Fruit fly (Drosophila melanogaster) whole organism, embryonic: ENCODE data around the gene CG7551.

Experiments used
- Antp ChIP-seq: fragments of 200-800 bp; sonication (Bioruptor generic); optimal IDR thresholded peaks from 3 replicates; lab custom pipeline; 2016; ENCODE audit warnings: missing biosample characterization, missing genetic modification characterization
- BEAF-32 ChIP-seq: fragments of 200-800 bp; sonication (Bioruptor generic); optimal IDR thresholded peaks from 3 replicates; lab custom pipeline; 2017; ENCODE audit warnings: missing biosample characterization, missing genetic modification characterization, mild to moderate bottlenecking, moderate library complexity, missing genetic modification reagents
- Bgb ChIP-seq: fragments of 200-800 bp; sonication (Bioruptor generic); IDR thresholded peaks from 2 replicates; pipeline ENCODE4 v1.3.6; 2022; ENCODE audit warnings: missing biosample characterization, missing genetic modification characterization; ENCODE audit not compliant: partially characterized antibody
- Blimp-1 ChIP-seq: fragments of 200-800 bp; sonication (Bioruptor generic); optimal IDR thresholded peaks from 3 replicates; lab custom pipeline; 2018; ENCODE audit warnings: missing biosample characterization, missing genetic modification characterization, mild to moderate bottlenecking, moderate library complexity, missing genetic modification reagents
- CG10979 ChIP-seq: fragments of 200-800 bp; sonication (Bioruptor generic); optimal IDR thresholded peaks from 2 replicates; lab custom pipeline; 2018; ENCODE audit warnings: missing biosample characterization, mild to moderate bottlenecking, missing genetic modification characterization, moderate library complexity
- CG11093 ChIP-seq: fragments of 200-800 bp; sonication (Bioruptor generic); IDR thresholded peaks from 3 replicates; pipeline ENCODE4 v1.3.6; 2022; ENCODE audit warnings: missing biosample characterization, missing genetic modification characterization
- CG12236 ChIP-seq: fragments of 200-800 bp; sonication (Bioruptor generic); optimal IDR thresholded peaks from 2 replicates; lab custom pipeline; 2016; ENCODE audit warnings: missing biosample characterization, missing genetic modification characterization
- CG16813 ChIP-seq: fragments of 200-800 bp; sonication (Bioruptor generic); IDR thresholded peaks from 3 replicates; pipeline ENCODE4 v1.3.6; 2022; ENCODE audit warnings: missing biosample characterization, missing genetic modification characterization; ENCODE audit not compliant: partially characterized antibody
- CG18262 ChIP-seq: fragments of 200-800 bp; optimal IDR thresholded peaks from 3 replicates; lab custom pipeline; 2019; ENCODE audit warnings: missing biosample characterization, mild to moderate bottlenecking, missing genetic modification characterization, moderate library complexity
- CG1832 ChIP-seq: fragments of 200-800 bp; sonication (Bioruptor generic); optimal IDR thresholded peaks from 2 replicates; lab custom pipeline; 2017; ENCODE audit warnings: missing biosample characterization, mild to moderate bottlenecking, missing genetic modification characterization, inconsistent platforms
- CG2889 ChIP-seq: fragments of 200-800 bp; sonication (Bioruptor generic); IDR thresholded peaks from 3 replicates; pipeline ENCODE4 v1.3.6; 2022; ENCODE audit warnings: missing biosample characterization, missing genetic modification characterization
- CG34376 ChIP-seq: fragments of 200-800 bp; sonication (Bioruptor generic); optimal IDR thresholded peaks from 2 replicates; lab custom pipeline; 2018; ENCODE audit warnings: missing biosample characterization, mild to moderate bottlenecking, missing genetic modification characterization
- CG6765 ChIP-seq: fragments of 200-800 bp; sonication (Bioruptor generic); optimal IDR thresholded peaks from 3 replicates; lab custom pipeline; 2017; ENCODE audit warnings: missing biosample characterization, mild to moderate bottlenecking, missing genetic modification characterization
- CHES-1-like ChIP-seq: fragments of 200-800 bp; sonication (Bioruptor generic); optimal IDR thresholded peaks from 2 replicates; lab custom pipeline; 2016; ENCODE audit warnings: missing biosample characterization, missing genetic modification characterization
- D19B ChIP-seq: fragments of 200-800 bp; sonication (Bioruptor generic); optimal IDR thresholded peaks from 2 replicates; lab custom pipeline; 2017; ENCODE audit warnings: missing biosample characterization, mild to moderate bottlenecking, missing genetic modification characterization
- Dek ChIP-seq: fragments of 200-800 bp; sonication (Bioruptor generic); optimal IDR thresholded peaks from 3 replicates; lab custom pipeline; 2019; ENCODE audit warnings: missing biosample characterization, mild to moderate bottlenecking, missing genetic modification characterization, moderate library complexity
- Dip2 ChIP-seq: fragments of 200-800 bp; sonication (Bioruptor generic); IDR thresholded peaks from 2 replicates; pipeline ENCODE4 v1.3.6; 2022; ENCODE audit warnings: missing biosample characterization, missing genetic modification characterization
- Dll ChIP-seq: fragments of 200-800 bp; sonication (Bioruptor generic); IDR thresholded peaks from 4 replicates; pipeline ENCODE4 v1.3.6; 2022; ENCODE audit warnings: missing biosample characterization, missing genetic modification characterization; ENCODE audit not compliant: partially characterized antibody
- Elba2 ChIP-seq: fragments of 200-800 bp; sonication (Bioruptor generic); optimal IDR thresholded peaks from 3 replicates; lab custom pipeline; 2016; ENCODE audit warnings: missing biosample characterization, missing genetic modification characterization
- GATAe ChIP-seq: fragments of 200-800 bp; sonication (Bioruptor generic); conservative IDR thresholded peaks from 2 replicates; pipeline ENCODE4 v1.3.6; 2022; ENCODE audit warnings: missing biosample characterization, missing genetic modification characterization
- HHEX ChIP-seq: fragments of 200-800 bp; sonication (Bioruptor generic); optimal IDR thresholded peaks from 3 replicates; lab custom pipeline; 2017; ENCODE audit warnings: missing biosample characterization, mild to moderate bottlenecking, missing genetic modification characterization, missing genetic modification reagents
- HmgD ChIP-seq: fragments of 200-800 bp; sonication (Bioruptor generic); optimal IDR thresholded peaks from 3 replicates; lab custom pipeline; 2016; ENCODE audit warnings: missing biosample characterization, missing genetic modification characterization
- Jarid2 ChIP-seq: fragments of 200-800 bp; sonication (Bioruptor generic); optimal IDR thresholded peaks from 3 replicates; lab custom pipeline; 2017; ENCODE audit warnings: mild to moderate bottlenecking, missing biosample characterization, missing genetic modification reagents, missing genetic modification characterization
- Lhr ChIP-seq: fragments of 200-800 bp; sonication (Bioruptor generic); optimal IDR thresholded peaks from 3 replicates; lab custom pipeline; 2017; ENCODE audit warnings: mild to moderate bottlenecking, missing biosample characterization, missing genetic modification reagents, missing genetic modification characterization
- Lpt ChIP-seq: fragments of >200 bp; optimal IDR thresholded peaks from 2 replicates; lab custom pipeline; 2018; ENCODE audit warnings: missing biosample characterization, missing genetic modification characterization
- Mad ChIP-seq: fragments of 200-800 bp; sonication (Bioruptor generic); optimal IDR thresholded peaks from 2 replicates; lab custom pipeline; 2016; ENCODE audit warnings: missing biosample characterization, missing genetic modification characterization
- NFAT ChIP-seq: fragments of 200-800 bp; sonication (Bioruptor generic); IDR thresholded peaks from 2 replicates; pipeline ENCODE4 v1.3.6; 2022; ENCODE audit warnings: missing biosample characterization, missing genetic modification characterization
- Rx ChIP-seq: fragments of 200-800 bp; sonication (Bioruptor generic); IDR thresholded peaks from 2 replicates; pipeline ENCODE4 v1.3.6; 2022; ENCODE audit warnings: missing biosample characterization, missing genetic modification characterization
- Scr ChIP-seq: fragments of 200-800 bp; sonication (Bioruptor generic); IDR thresholded peaks from 2 replicates; pipeline ENCODE4 v1.3.6; 2022; ENCODE audit warnings: missing biosample characterization, missing genetic modification characterization; ENCODE audit not compliant: partially characterized antibody
- Six4 ChIP-seq: fragments of 200-800 bp; sonication (Bioruptor generic); optimal IDR thresholded peaks from 2 replicates; lab custom pipeline; 2016; ENCODE audit warnings: missing biosample characterization, missing genetic modification characterization
- aop ChIP-seq: fragments of 200-800 bp; sonication (Bioruptor generic); IDR thresholded peaks from 2 replicates; pipeline ENCODE4 v1.3.6; 2022; ENCODE audit warnings: missing biosample characterization, missing genetic modification characterization
- ase ChIP-seq: fragments of 200-800 bp; sonication (Bioruptor generic); IDR thresholded peaks from 3 replicates; pipeline ENCODE4 v1.3.6; 2022; ENCODE audit warnings: missing biosample characterization, missing genetic modification characterization
- bcd ChIP-seq: fragments of 200-800 bp; sonication (Bioruptor generic); optimal IDR thresholded peaks from 2 replicates; lab custom pipeline; 2017; ENCODE audit warnings: missing biosample characterization, mild to moderate bottlenecking, missing genetic modification characterization
- cato ChIP-seq: fragments of 200-800 bp; sonication (Bioruptor generic); optimal IDR thresholded peaks from 2 replicates; lab custom pipeline; 2016; ENCODE audit warnings: missing biosample characterization, missing genetic modification characterization, borderline replicate concordance
- caup ChIP-seq: fragments of 200-800 bp; sonication (Bioruptor generic); optimal IDR thresholded peaks from 3 replicates; lab custom pipeline; 2017; ENCODE audit warnings: missing biosample characterization, mild to moderate bottlenecking, missing genetic modification characterization, moderate library complexity; ENCODE audit not compliant: severe bottlenecking
- ems ChIP-seq: fragments of 200-800 bp; sonication (Bioruptor generic); optimal IDR thresholded peaks from 3 replicates; lab custom pipeline; 2016; ENCODE audit warnings: missing biosample characterization, missing genetic modification characterization
- gcm2 ChIP-seq: fragments of 200-800 bp; sonication (Bioruptor generic); optimal IDR thresholded peaks from 2 replicates; lab custom pipeline; 2016; ENCODE audit warnings: missing biosample characterization, missing genetic modification characterization
- gsb-n ChIP-seq: fragments of 200-800 bp; sonication (Bioruptor generic); optimal IDR thresholded peaks from 3 replicates; lab custom pipeline; 2018; ENCODE audit warnings: missing biosample characterization, mild to moderate bottlenecking, missing genetic modification characterization
- insv ChIP-seq, 2 experiments: fragments of 200-800 bp; sonication (Bioruptor generic); optimal IDR thresholded peaks; 3 replicates each; lab custom pipeline; 2016 to 2018; ENCODE audit warnings: missing biosample characterization in 2 of 2, missing genetic modification characterization in 2 of 2
- lbe ChIP-seq: fragments of 200-800 bp; sonication (Bioruptor generic); optimal IDR thresholded peaks from 2 replicates; lab custom pipeline; 2016; ENCODE audit warnings: missing biosample characterization, mild to moderate bottlenecking, missing genetic modification characterization
- otp ChIP-seq: fragments of 200-800 bp; sonication (Bioruptor generic); IDR thresholded peaks from 3 replicates; pipeline ENCODE4, ENCODE4 v1.3.6; 2022; ENCODE audit warnings: missing biosample characterization, missing genetic modification characterization
- pan ChIP-seq, 4 experiments: fragments of >200 bp in 3 of 4; fragments of 200-800 bp in 1 of 4; sonication (Bioruptor generic) in 1 of 4; optimal IDR thresholded peaks in 3 of 4; IDR thresholded peaks in 1 of 4; 2 replicates each; pipeline versions ENCODE4 v1.3.6 to Lab custom; 2017 to 2022; ENCODE audit warnings: missing biosample characterization in 2 of 4, missing genetic modification characterization in 2 of 4, mixed read lengths in 1 of 4
- pb ChIP-seq: fragments of 200-800 bp; sonication (Bioruptor generic); optimal IDR thresholded peaks from 3 replicates; lab custom pipeline; 2016; ENCODE audit warnings: missing biosample characterization, missing genetic modification characterization
- row ChIP-seq: fragments of 200-800 bp; sonication (Bioruptor generic); IDR thresholded peaks from 3 replicates; pipeline ENCODE4 v1.3.6; 2022; ENCODE audit warnings: missing biosample characterization, missing genetic modification characterization
- run ChIP-seq: fragments of 200-800 bp; sonication (Bioruptor generic); optimal IDR thresholded peaks from 3 replicates; lab custom pipeline; 2018; ENCODE audit warnings: missing biosample characterization, mild to moderate bottlenecking, missing genetic modification characterization
- sim ChIP-seq: fragments of 200-800 bp; sonication (Bioruptor generic); IDR thresholded peaks from 2 replicates; pipeline ENCODE4 v1.3.6; 2022; ENCODE audit warnings: missing biosample characterization, missing genetic modification characterization
- sob ChIP-seq: fragments of 200-800 bp; sonication (Bioruptor generic); IDR thresholded peaks from 2 replicates; pipeline ENCODE4 v1.3.6; 2022; ENCODE audit warnings: missing biosample characterization, missing genetic modification characterization
- tna ChIP-seq: fragments of 200-800 bp; sonication (Bioruptor generic); IDR thresholded peaks from 2 replicates; pipeline ENCODE4 v1.3.6; 2022; ENCODE audit warnings: missing biosample characterization, missing genetic modification characterization; ENCODE audit not compliant: partially characterized antibody
- unpg ChIP-seq: fragments of 200-800 bp; sonication (Bioruptor generic); optimal IDR thresholded peaks from 3 replicates; lab custom pipeline; 2018; ENCODE audit warnings: missing biosample characterization, mild to moderate bottlenecking, missing genetic modification characterization, moderate library complexity

CG7551 gene

DNA sequence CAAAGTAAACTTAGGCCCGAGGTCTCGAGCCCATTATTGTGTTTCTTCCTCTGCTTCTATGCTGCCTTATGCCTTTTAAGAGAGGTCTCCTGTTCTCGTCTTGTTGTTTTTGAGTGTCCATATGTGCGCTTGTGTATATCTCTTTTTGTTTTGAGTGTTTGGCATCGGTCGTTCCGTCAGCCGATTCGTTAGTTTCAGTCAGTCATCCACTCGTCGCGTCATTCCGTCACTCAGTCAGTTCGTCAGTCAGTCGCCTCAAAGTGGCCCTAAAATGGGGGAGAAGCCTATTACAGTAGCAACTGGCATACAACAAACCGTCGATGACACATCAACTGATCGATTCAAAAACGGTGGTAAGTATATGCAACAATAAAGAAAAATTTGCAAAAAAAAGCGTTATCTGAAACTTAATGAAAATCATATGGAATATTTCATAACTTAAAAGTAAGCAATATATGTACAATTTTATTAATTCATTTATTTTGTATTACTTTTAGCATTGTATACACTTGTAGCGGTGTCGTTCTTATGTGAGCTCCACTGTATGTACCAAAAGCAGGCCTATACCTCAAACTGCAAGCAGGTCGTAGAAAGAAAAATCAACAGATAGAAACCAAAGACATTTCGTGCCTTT is 40.1 kb upstream of the CG7551 start (continued):
- TF ChIP-seq sim (GFP tag; lab: Robert Waterston, UW): peak; percentile 92
- no peak for TF ChIP-seq CG1832 (GFP tag; lab: Kevin White, UChicago)
- no peak for TF ChIP-seq gcm2 (GFP tag; lab: Kevin White, UChicago)
- peak; percentile 88 for TF ChIP-seq Dek (tag; lab: Kevin White, UChicago)
- no peak for TF ChIP-seq lbe (GFP tag; lab: Kevin White, UChicago)
- peak; percentile 82 for TF ChIP-seq Antp (GFP tag; lab: Kevin White, UChicago)
- peak; percentile 93 for TF ChIP-seq CHES-1-like (GFP tag; lab: Kevin White, UChicago)
- TF ChIP-seq aop (GFP tag; lab: Robert Waterston, UW): peak; percentile 97
- peak; percentile 4 for TF ChIP-seq BEAF-32 (GFP tag; lab: Kevin White, UChicago)
- peak; percentile 56 for TF ChIP-seq pb (GFP tag; lab: Kevin White, UChicago)
- TF ChIP-seq CG34376 (GFP tag; lab: Kevin White, UChicago): peak; percentile 17
- peak; percentile 90 for TF ChIP-seq Mad
- TF ChIP-seq CG6765 (GFP tag; lab: Kevin White, UChicago): peak; percentile 61
- no peak for TF ChIP-seq ems (GFP tag; lab: Kevin White, UChicago)
- TF ChIP-seq unpg (GFP tag; lab: Kevin White, UChicago): peak; percentile 93
- peak; percentile 90 for TF ChIP-seq bcd (GFP tag; lab: Kevin White, UChicago)
- TF ChIP-seq Dll: no peak
- TF ChIP-seq CG11093: peak; percentile 90
- peak; percentile 50 for TF ChIP-seq CG12236
- TF ChIP-seq Dip2 (GFP tag; lab: Robert Waterston, UW): no peak
- peak; percentile 94 for TF ChIP-seq Blimp-1
- TF ChIP-seq row (GFP tag; lab: Robert Waterston, UW): peak; percentile 98
- peak; percentile 87 for TF ChIP-seq Lhr (GFP tag; lab: Kevin White, UChicago)
- TF ChIP-seq CG2889: peak; percentile 96
- TF ChIP-seq caup (GFP tag; lab: Kevin White, UChicago): peak; percentile 81
- peak; percentile 65 for TF ChIP-seq D19B (GFP tag; lab: Kevin White, UChicago)
- TF ChIP-seq HHEX (GFP tag; lab: Kevin White, UChicago): peak; percentile 90
- no peak for TF ChIP-seq tna (GFP tag; lab: Robert Waterston, UW)
- peak; percentile 99 for TF ChIP-seq otp
- TF ChIP-seq pan (optimal IDR thresholded peaks at IDR 0.05; lab: Kevin White, UChicago): no peak
- peak in 1 of 2 experiments; percentile 94 for TF ChIP-seq pan (GFP tag; optimal IDR thresholded peaks at IDR 0.05 in 1 of 2, IDR thresholded peaks at IDR 0.05 in 1 of 2)
- TF ChIP-seq GATAe: peak; percentile 81
- TF ChIP-seq CG10979 (tag; lab: Kevin White, UChicago): peak; percentile 98
- peak; percentile 97 for TF ChIP-seq ase
- TF ChIP-seq Scr (GFP tag; lab: Robert Waterston, UW): no peak
- TF ChIP-seq Elba2 (GFP tag; lab: Kevin White, UChicago): peak; percentile 32
- peak; percentile 93 for TF ChIP-seq Six4
- TF ChIP-seq run: peak; percentile 89
- no peak for TF ChIP-seq Bgb (GFP tag; lab: Robert Waterston, UW)
- TF ChIP-seq Jarid2: peak; percentile 72
- TF ChIP-seq Lpt (GFP tag; lab: Kevin White, UChicago): no peak
- peak; percentile 92 for TF ChIP-seq Rx (GFP tag; lab: Robert Waterston, UW)
- TF ChIP-seq CG16813 (GFP tag; lab: Robert Waterston, UW): no peak
- TF ChIP-seq insv (GFP tag; optimal IDR thresholded peaks at IDR 0.05; lab: Kevin White, UChicago): peak; percentile 24 to 61
- TF ChIP-seq cato (GFP tag; lab: Kevin White, UChicago): peak; percentile 55
- peak; percentile 98 for TF ChIP-seq CG18262
- peak; percentile 34 for TF ChIP-seq HmgD (GFP tag; lab: Kevin White, UChicago)
- peak; percentile 96 for TF ChIP-seq sob (GFP tag; lab: Robert Waterston, UW)
- peak; percentile 68 for TF ChIP-seq NFAT (GFP tag; lab: Robert Waterston, UW)
- peak; percentile 93 for TF ChIP-seq gsb-n
